Fruit fly (Drosophila melanogaster) whole organism, embryonic: Measurements from ENCODE around the gene CG15772.
A peak's percentile ranks its signal among the peaks of the same experiment; 100 is the strongest.

Experiments
- ATbp ChIP-seq: fragments of 200-800 bp; sonication (Bioruptor generic); optimal IDR thresholded peaks from 2 replicates; lab custom pipeline; 2017; ENCODE audit warnings: missing biosample characterization, mild to moderate bottlenecking, missing genetic modification characterization, missing genetic modification reagents
- CG10654 ChIP-seq: fragments of 200-800 bp; sonication (Bioruptor generic); optimal IDR thresholded peaks from 2 replicates; lab custom pipeline; 2016; ENCODE audit warnings: missing biosample characterization, missing genetic modification characterization
- CG11085 ChIP-seq: fragments of 200-800 bp; sonication (Bioruptor generic); IDR thresholded peaks from 2 replicates; pipeline ENCODE4 v1.3.6; 2022; ENCODE audit warnings: missing biosample characterization, missing genetic modification characterization
- CG11456 ChIP-seq: fragments of 200-800 bp; sonication (Bioruptor generic); IDR thresholded peaks from 3 replicates; pipeline ENCODE4 v1.3.6; 2022; ENCODE audit warnings: missing biosample characterization, missing genetic modification characterization
- CG12104 ChIP-seq: fragments of 200-800 bp; sonication (Bioruptor generic); optimal IDR thresholded peaks from 3 replicates; lab custom pipeline; 2016; ENCODE audit warnings: missing biosample characterization, missing genetic modification characterization
- CG1233 ChIP-seq: fragments of 200-800 bp; sonication (Bioruptor generic); optimal IDR thresholded peaks from 4 replicates; lab custom pipeline; 2018; ENCODE audit warnings: missing biosample characterization, mild to moderate bottlenecking, missing genetic modification characterization
- CG12744 ChIP-seq: fragments of 200-800 bp; sonication (Bioruptor generic); optimal IDR thresholded peaks from 2 replicates; lab custom pipeline; 2016; ENCODE audit warnings: missing biosample characterization, missing genetic modification characterization
- CG13775 ChIP-seq: fragments of 200-800 bp; sonication (Bioruptor generic); optimal IDR thresholded peaks from 3 replicates; lab custom pipeline; 2017; ENCODE audit warnings: missing biosample characterization, mild to moderate bottlenecking, missing genetic modification characterization
- CG17186 ChIP-seq: fragments of 200-800 bp; sonication (Bioruptor generic); optimal IDR thresholded peaks from 3 replicates; lab custom pipeline; 2017; ENCODE audit warnings: missing biosample characterization, missing genetic modification reagents, missing genetic modification characterization
- CG17328 ChIP-seq: fragments of 200-800 bp; sonication (Bioruptor generic); IDR thresholded peaks from 2 replicates; pipeline ENCODE4 v1.3.6; 2022; ENCODE audit warnings: missing biosample characterization, missing genetic modification characterization
- CG2678 ChIP-seq: fragments of 200-800 bp; sonication (Bioruptor generic); optimal IDR thresholded peaks from 3 replicates; lab custom pipeline; 2019; ENCODE audit warnings: missing biosample characterization, mild to moderate bottlenecking, missing genetic modification characterization, moderate library complexity
- CG31365 ChIP-seq: fragments of 200-800 bp; sonication (Bioruptor generic); optimal IDR thresholded peaks from 2 replicates; lab custom pipeline; 2018; ENCODE audit warnings: missing biosample characterization, mild to moderate bottlenecking, missing genetic modification characterization
- CG32532 ChIP-seq: fragments of 200-800 bp; sonication (Bioruptor generic); IDR thresholded peaks from 2 replicates; pipeline ENCODE4 v1.3.6; 2022; ENCODE audit warnings: missing biosample characterization, missing genetic modification characterization
- CG3407 ChIP-seq: fragments of 200-800 bp; sonication (Bioruptor generic); optimal IDR thresholded peaks from 2 replicates; lab custom pipeline; 2018; ENCODE audit warnings: missing biosample characterization, mild to moderate bottlenecking, missing genetic modification characterization
- CG34422 ChIP-seq: fragments of 200-800 bp; sonication (Bioruptor generic); IDR thresholded peaks from 3 replicates; pipeline ENCODE4 v1.3.6; 2022; ENCODE audit warnings: missing biosample characterization, missing genetic modification characterization
- CG6765 ChIP-seq: fragments of 200-800 bp; sonication (Bioruptor generic); optimal IDR thresholded peaks from 3 replicates; lab custom pipeline; 2017; ENCODE audit warnings: missing biosample characterization, mild to moderate bottlenecking, missing genetic modification characterization
- CG6813 ChIP-seq: fragments of 200-800 bp; sonication (Bioruptor generic); optimal IDR thresholded peaks from 2 replicates; lab custom pipeline; 2017; ENCODE audit warnings: missing biosample characterization, missing genetic modification characterization, mild to moderate bottlenecking, moderate library complexity, missing genetic modification reagents
- CG7556 ChIP-seq: fragments of 200-800 bp; sonication (Bioruptor generic); optimal IDR thresholded peaks from 2 replicates; lab custom pipeline; 2017; ENCODE audit warnings: missing biosample characterization, mild to moderate bottlenecking, missing genetic modification characterization
- CG8290 ChIP-seq, 3 experiments: fragments of 200-800 bp; sonication (Bioruptor generic); optimal IDR thresholded peaks; 2 replicates each; lab custom pipeline; 2016 to 2019; ENCODE audit warnings: missing biosample characterization in 3 of 3, missing genetic modification characterization in 3 of 3, mild to moderate bottlenecking in 2 of 3, moderate library complexity in 1 of 3
- Camta ChIP-seq: fragments of 200-800 bp; sonication (Bioruptor generic); optimal IDR thresholded peaks from 2 replicates; lab custom pipeline; 2016; ENCODE audit warnings: missing biosample characterization, missing genetic modification characterization
- CoRest ChIP-seq: fragments of 200-800 bp; sonication (Bioruptor generic); optimal IDR thresholded peaks from 3 replicates; lab custom pipeline; 2018; ENCODE audit warnings: missing biosample characterization, mild to moderate bottlenecking, missing genetic modification characterization, moderate library complexity
- D ChIP-seq, 2 experiments: fragments of 200-800 bp in 1 of 2; fragments of >200 bp in 1 of 2; sonication (Bioruptor generic) in 1 of 2; optimal IDR thresholded peaks; 2 replicates in 1 of 2; 3 replicates in 1 of 2; lab custom pipeline; 2017; ENCODE audit warnings: mild to moderate bottlenecking in 1 of 2, missing biosample characterization in 1 of 2, missing genetic modification characterization in 1 of 2, missing genetic modification reagents in 1 of 2
- Dref ChIP-seq: fragments of 200-800 bp; sonication (Bioruptor generic); IDR thresholded peaks from 2 replicates; pipeline ENCODE4 v1.3.6; 2022; ENCODE audit warnings: missing biosample characterization, missing genetic modification characterization
- Drgx ChIP-seq: fragments of 200-800 bp; sonication (Bioruptor generic); IDR thresholded peaks from 2 replicates; pipeline ENCODE4 v1.3.6; 2022; ENCODE audit warnings: missing biosample characterization, missing genetic modification characterization
- E2f1 ChIP-seq: fragments of 200-800 bp; sonication (Bioruptor generic); IDR thresholded peaks from 2 replicates; pipeline ENCODE4 v1.3.6; 2022; ENCODE audit warnings: missing biosample characterization, missing genetic modification characterization
- Fer1 ChIP-seq: fragments of 200-800 bp; sonication (Bioruptor generic); optimal IDR thresholded peaks from 2 replicates; lab custom pipeline; 2017; ENCODE audit warnings: missing biosample characterization, mild to moderate bottlenecking, missing genetic modification characterization
- Hr3 ChIP-seq: fragments of 200-800 bp; sonication (Bioruptor generic); optimal IDR thresholded peaks from 3 replicates; lab custom pipeline; 2016; ENCODE audit warnings: missing biosample characterization, missing genetic modification characterization
- Hr39 ChIP-seq: fragments of >200 bp; optimal IDR thresholded peaks from 2 replicates; lab custom pipeline; 2017
- Hr78 ChIP-seq, 2 experiments: fragments of 200-800 bp in 1 of 2; fragments of >200 bp in 1 of 2; sonication (Bioruptor generic) in 1 of 2; optimal IDR thresholded peaks; 2 replicates each; lab custom pipeline; 2017 to 2019; ENCODE audit warnings: missing biosample characterization in 2 of 2, missing genetic modification characterization in 2 of 2, mild to moderate bottlenecking in 1 of 2, moderate library complexity in 1 of 2
- MBD-R2 ChIP-seq: fragments of 200-800 bp; sonication (Bioruptor generic); IDR thresholded peaks from 2 replicates; pipeline ENCODE4 v1.3.6; 2022; ENCODE audit warnings: missing biosample characterization, missing genetic modification characterization
- Max ChIP-seq: fragments of 200-800 bp; sonication (Bioruptor generic); optimal IDR thresholded peaks from 2 replicates; lab custom pipeline; 2016; ENCODE audit warnings: missing biosample characterization, mild to moderate bottlenecking, missing genetic modification characterization
- Meics ChIP-seq: fragments of 200-800 bp; sonication (Bioruptor generic); optimal IDR thresholded peaks from 2 replicates; lab custom pipeline; 2017; ENCODE audit warnings: missing biosample characterization, mild to moderate bottlenecking, missing genetic modification characterization
- Mes4 ChIP-seq: fragments of 200-800 bp; sonication (Bioruptor generic); optimal IDR thresholded peaks from 2 replicates; lab custom pipeline; 2016; ENCODE audit warnings: missing biosample characterization, missing genetic modification characterization
- Sox102F ChIP-seq: fragments of 200-800 bp; sonication (Bioruptor generic); optimal IDR thresholded peaks from 2 replicates; lab custom pipeline; 2018; ENCODE audit warnings: missing biosample characterization, mild to moderate bottlenecking, missing genetic modification characterization, moderate library complexity
- Xrp1 ChIP-seq: fragments of 200-800 bp; sonication (Bioruptor generic); IDR thresholded peaks from 2 replicates; pipeline ENCODE4 v1.3.6; 2022; ENCODE audit warnings: missing biosample characterization, missing genetic modification characterization
- YL-1 ChIP-seq: fragments of 200-800 bp; sonication (Bioruptor generic); optimal IDR thresholded peaks from 3 replicates; lab custom pipeline; 2017; ENCODE audit warnings: missing biosample characterization, mild to moderate bottlenecking, missing genetic modification characterization
- al ChIP-seq: fragments of 200-800 bp; sonication (Bioruptor generic); IDR thresholded peaks from 2 replicates; pipeline ENCODE4 v1.3.6; 2022; ENCODE audit warnings: missing biosample characterization, missing genetic modification characterization
- bab2 ChIP-seq: fragments of 200-800 bp; sonication (Bioruptor generic); optimal IDR thresholded peaks from 2 replicates; lab custom pipeline; 2016; ENCODE audit warnings: missing biosample characterization, missing genetic modification characterization
- chinmo ChIP-seq: fragments of 200-800 bp; sonication (Bioruptor generic); IDR thresholded peaks from 4 replicates; pipeline ENCODE4 v1.3.6; 2022; ENCODE audit warnings: missing biosample characterization, missing genetic modification characterization; ENCODE audit not compliant: partially characterized antibody
- crol ChIP-seq: fragments of 200-800 bp; sonication (Bioruptor generic); IDR thresholded peaks from 2 replicates; pipeline ENCODE4 v1.3.6; 2022; ENCODE audit warnings: missing biosample characterization, missing genetic modification characterization
- crp ChIP-seq, 2 experiments: fragments of 200-800 bp; sonication (Bioruptor generic); optimal IDR thresholded peaks; 2 replicates in 1 of 2; 3 replicates in 1 of 2; lab custom pipeline; 2017; ENCODE audit warnings: missing biosample characterization in 2 of 2, missing genetic modification characterization in 2 of 2, mild to moderate bottlenecking in 1 of 2, moderate library complexity in 1 of 2
- dysf ChIP-seq: fragments of 200-800 bp; sonication (Bioruptor generic); IDR thresholded peaks from 3 replicates; pipeline ENCODE4 v1.3.6; 2022; ENCODE audit warnings: missing biosample characterization, missing genetic modification characterization
- emc ChIP-seq: fragments of 200-800 bp; sonication (Bioruptor generic); optimal IDR thresholded peaks from 2 replicates; lab custom pipeline; 2016; ENCODE audit warnings: missing biosample characterization, missing genetic modification characterization
- lbe ChIP-seq: fragments of 200-800 bp; sonication (Bioruptor generic); optimal IDR thresholded peaks from 2 replicates; lab custom pipeline; 2016; ENCODE audit warnings: missing biosample characterization, mild to moderate bottlenecking, missing genetic modification characterization
- mirr ChIP-seq: fragments of 200-800 bp; sonication (Bioruptor generic); optimal IDR thresholded peaks from 3 replicates; lab custom pipeline; 2018; ENCODE audit warnings: missing biosample characterization, mild to moderate bottlenecking, missing genetic modification characterization
- psq ChIP-seq: fragments of 200-800 bp; sonication (Bioruptor generic); optimal IDR thresholded peaks from 2 replicates; lab custom pipeline; 2017; ENCODE audit warnings: missing biosample characterization, missing genetic modification characterization
- repo ChIP-seq: fragments of 200-800 bp; sonication (Bioruptor generic); optimal IDR thresholded peaks from 2 replicates; lab custom pipeline; 2016; ENCODE audit warnings: missing biosample characterization, missing genetic modification characterization
- sna ChIP-seq: fragments of 200-800 bp; sonication (Bioruptor generic); IDR thresholded peaks from 2 replicates; pipeline ENCODE4 v1.3.6; 2022; ENCODE audit warnings: missing biosample characterization, missing genetic modification characterization; ENCODE audit not compliant: partially characterized antibody
- ttk ChIP-seq: fragments of 200-800 bp; sonication (Bioruptor generic); IDR thresholded peaks from 2 replicates; pipeline ENCODE4 v2.1.2; 2022; ENCODE audit warnings: missing biosample characterization, missing genetic modification characterization

CG15772 gene

DNA sequence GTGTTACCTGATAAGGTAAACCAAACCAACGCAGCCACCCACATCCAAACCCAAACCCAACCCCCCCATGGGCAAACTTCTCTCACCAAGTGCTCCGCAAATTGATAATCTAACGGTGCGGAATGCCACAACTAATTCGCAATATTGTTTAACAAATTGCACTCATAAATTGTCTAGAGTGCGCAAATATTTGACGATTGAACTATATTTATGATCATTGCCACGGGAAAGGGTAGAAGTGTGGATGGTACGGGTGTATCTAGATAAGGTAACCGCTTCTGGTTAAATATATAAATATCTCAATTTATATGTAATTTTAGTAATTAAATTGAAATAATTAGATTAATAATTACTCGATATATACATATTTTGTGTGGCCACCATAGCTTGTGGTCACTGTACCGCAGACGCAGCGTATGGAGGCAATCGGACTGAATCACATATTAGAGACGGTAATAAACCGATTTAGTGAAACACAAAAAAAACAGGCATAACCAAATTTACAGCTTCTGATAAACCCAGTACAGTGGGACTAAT lies 33.5 kb upstream of the CG15772 start (continued):
- no peak for TF ChIP-seq Hr78 (GFP tag; optimal IDR thresholded peaks at IDR 0.05; lab: Kevin White, UChicago)
- no peak for TF ChIP-seq crp (GFP tag; optimal IDR thresholded peaks at IDR 0.05; lab: Kevin White, UChicago)
- no peak for TF ChIP-seq repo (GFP tag; lab: Kevin White, UChicago)
- peak; percentile 85 for TF ChIP-seq CG2678 (tag; lab: Kevin White, UChicago)
- TF ChIP-seq CG8290 (GFP tag; optimal IDR thresholded peaks at IDR 0.05; lab: Kevin White, UChicago): no peak
- peak in 1 of 2 experiments; percentile 3 for TF ChIP-seq CG8290 (tag; optimal IDR thresholded peaks at IDR 0.05; lab: Kevin White, UChicago)
- peak; percentile 72 for TF ChIP-seq al (GFP tag; lab: Robert Waterston, UW)
- TF ChIP-seq Fer1 (GFP tag; lab: Kevin White, UChicago): peak; percentile 79
- peak; percentile 46 for TF ChIP-seq CG7556 (GFP tag; lab: Kevin White, UChicago)
- TF ChIP-seq crol: 0 out of 2 replicates have a peak, but pooled peaks have one; percentile 13
- TF ChIP-seq CG11456 (GFP tag; lab: Robert Waterston, UW): peak; percentile 79
- peak; percentile 55; the same call in 1 of the 3 replicates for TF ChIP-seq CG34422 (GFP tag; lab: Robert Waterston, UW)
- no peak for TF ChIP-seq sna
- peak; percentile 50; the same call in 1 of the 2 replicates for TF ChIP-seq Drgx (GFP tag; lab: Robert Waterston, UW)
- peak; percentile 82 for TF ChIP-seq dysf (GFP tag; lab: Robert Waterston, UW)
- TF ChIP-seq Xrp1 (GFP tag; lab: Robert Waterston, UW): peak; percentile 41; the same call in 1 of the 2 replicates
- no peak for TF ChIP-seq CG17186 (GFP tag; lab: Kevin White, UChicago)
- no peak for TF ChIP-seq YL-1 (GFP tag; lab: Kevin White, UChicago)
- peak; percentile 26; the same call in 1 of the 2 replicates for TF ChIP-seq Dref (GFP tag; lab: Robert Waterston, UW)
- TF ChIP-seq E2f1 (GFP tag; lab: Robert Waterston, UW): peak; percentile 41; the same call in 1 of the 2 replicates
- no peak for TF ChIP-seq CG31365 (tag; lab: Kevin White, UChicago)
- TF ChIP-seq Meics (GFP tag; lab: Kevin White, UChicago): peak; percentile 80
- TF ChIP-seq CG12744 (GFP tag; lab: Kevin White, UChicago): no peak
- TF ChIP-seq Sox102F (GFP tag; lab: Kevin White, UChicago): peak; percentile 58
- peak; percentile 52 for TF ChIP-seq CG11085
- peak; percentile 1 for TF ChIP-seq Max (GFP tag; lab: Kevin White, UChicago)
- peak; percentile 58; the same call in 1 of the 2 replicates for TF ChIP-seq ttk (GFP tag; lab: Robert Waterston, UW)
- no peak for TF ChIP-seq ATbp (GFP tag; lab: Kevin White, UChicago)
- peak; percentile 67 for TF ChIP-seq lbe (GFP tag; lab: Kevin White, UChicago)
- no peak for TF ChIP-seq D (optimal IDR thresholded peaks at IDR 0.05; lab: Kevin White, UChicago)
- no peak for TF ChIP-seq D (GFP tag; optimal IDR thresholded peaks at IDR 0.05; lab: Kevin White, UChicago)
- peak; percentile 33 for TF ChIP-seq CG6813 (GFP tag; lab: Kevin White, UChicago)
- TF ChIP-seq psq (GFP tag; lab: Kevin White, UChicago): no peak
- no peak for TF ChIP-seq mirr (GFP tag; lab: Kevin White, UChicago)
- peak; percentile 9 for TF ChIP-seq Hr3 (GFP tag; lab: Kevin White, UChicago)
- TF ChIP-seq CG3407 (GFP tag; lab: Kevin White, UChicago): no peak
- TF ChIP-seq emc: no peak
- peak; percentile 37 for TF ChIP-seq CG1233 (GFP tag; lab: Kevin White, UChicago)
- TF ChIP-seq chinmo: no peak
- peak; percentile 47; the same call in 1 of the 2 replicates for TF ChIP-seq MBD-R2
- peak; percentile 90 for TF ChIP-seq CG32532 (GFP tag; lab: Robert Waterston, UW)
- TF ChIP-seq CoRest (tag; lab: Kevin White, UChicago): peak; percentile 71
- peak; percentile 23 for TF ChIP-seq CG12104 (GFP tag; lab: Kevin White, UChicago)
- peak; percentile 43 for TF ChIP-seq CG17328
- TF ChIP-seq CG13775 (GFP tag; lab: Kevin White, UChicago): peak; percentile 35
- TF ChIP-seq Camta (GFP tag; lab: Kevin White, UChicago): no peak
- peak; percentile 11 for TF ChIP-seq bab2 (GFP tag; lab: Kevin White, UChicago)
- no peak for TF ChIP-seq CG10654 (GFP tag; lab: Kevin White, UChicago)
- TF ChIP-seq Mes4 (GFP tag; lab: Kevin White, UChicago): no peak
- TF ChIP-seq CG6765: peak; percentile 2
- TF ChIP-seq Hr39 (lab: Kevin White, UChicago): no peak
